Fruit fly (Drosophila melanogaster) whole organism, embryonic: Measurements from ENCODE around the gene CG10513.

Source experiments
- ATbp ChIP-seq: fragments of 200-800 bp; sonication (Bioruptor generic); optimal IDR thresholded peaks from 2 replicates; lab custom pipeline; 2017; ENCODE audit warnings: missing biosample characterization, mild to moderate bottlenecking, missing genetic modification characterization, missing genetic modification reagents
- Ada2b ChIP-seq: fragments of 200-800 bp; sonication (Bioruptor generic); IDR thresholded peaks from 2 replicates; pipeline ENCODE4 v1.3.6; 2022; ENCODE audit warnings: missing biosample characterization, missing genetic modification characterization
- Aef1 ChIP-seq: fragments of 200-800 bp; sonication (Bioruptor generic); IDR thresholded peaks from 3 replicates; pipeline ENCODE4 v1.3.6; 2022; ENCODE audit warnings: missing biosample characterization, missing genetic modification characterization
- Atf3 ChIP-seq: fragments of 200-800 bp; sonication (Bioruptor generic); optimal IDR thresholded peaks from 3 replicates; lab custom pipeline; 2016; ENCODE audit warnings: missing biosample characterization, missing genetic modification characterization
- CG10209 ChIP-seq: fragments of 200-800 bp; sonication (Bioruptor generic); optimal IDR thresholded peaks from 3 replicates; lab custom pipeline; 2017; ENCODE audit warnings: missing biosample characterization, mild to moderate bottlenecking, missing genetic modification characterization, missing genetic modification reagents
- CG10321 ChIP-seq: fragments of 200-800 bp; sonication (Bioruptor generic); IDR thresholded peaks from 2 replicates; pipeline ENCODE4 v1.3.6; 2022; ENCODE audit warnings: missing biosample characterization, missing genetic modification characterization
- CG13296 ChIP-seq: fragments of 200-800 bp; sonication (Bioruptor generic); optimal IDR thresholded peaks from 3 replicates; lab custom pipeline; 2018; ENCODE audit warnings: missing biosample characterization, mild to moderate bottlenecking, missing genetic modification characterization
- CG13775 ChIP-seq: fragments of 200-800 bp; sonication (Bioruptor generic); optimal IDR thresholded peaks from 3 replicates; lab custom pipeline; 2017; ENCODE audit warnings: missing biosample characterization, mild to moderate bottlenecking, missing genetic modification characterization
- CG14441 ChIP-seq: fragments of 200-800 bp; sonication (Bioruptor generic); IDR thresholded peaks from 2 replicates; pipeline ENCODE4 v1.3.6; 2022; ENCODE audit warnings: missing biosample characterization, missing genetic modification characterization
- CG1603 ChIP-seq: fragments of 200-800 bp; sonication (Bioruptor generic); optimal IDR thresholded peaks from 2 replicates; lab custom pipeline; 2019; ENCODE audit warnings: missing biosample characterization, mild to moderate bottlenecking, missing genetic modification characterization, moderate library complexity
- CG16779 ChIP-seq: fragments of 200-800 bp; sonication (Bioruptor generic); IDR thresholded peaks from 2 replicates; pipeline ENCODE4 v1.3.6; 2022; ENCODE audit warnings: missing biosample characterization, missing genetic modification characterization
- CG17328 ChIP-seq: fragments of 200-800 bp; sonication (Bioruptor generic); IDR thresholded peaks from 2 replicates; pipeline ENCODE4 v1.3.6; 2022; ENCODE audit warnings: missing biosample characterization, missing genetic modification characterization
- CG17385 ChIP-seq: fragments of 200-800 bp; sonication (Bioruptor generic); optimal IDR thresholded peaks from 3 replicates; lab custom pipeline; 2018; ENCODE audit warnings: missing biosample characterization, mild to moderate bottlenecking, missing genetic modification characterization
- CG18764 ChIP-seq: fragments of 200-800 bp; sonication (Bioruptor generic); optimal IDR thresholded peaks from 3 replicates; lab custom pipeline; 2016; ENCODE audit warnings: missing biosample characterization, missing genetic modification characterization
- CG2129 ChIP-seq: fragments of 200-800 bp; sonication (Bioruptor generic); IDR thresholded peaks from 2 replicates; pipeline ENCODE4 v1.3.6; 2022; ENCODE audit warnings: missing biosample characterization, missing genetic modification characterization; ENCODE audit not compliant: partially characterized antibody
- CG30020 ChIP-seq: fragments of 200-800 bp; optimal IDR thresholded peaks from 2 replicates; lab custom pipeline; 2019; ENCODE audit warnings: missing biosample characterization, mild to moderate bottlenecking, missing genetic modification characterization, moderate library complexity
- CG31224 ChIP-seq: fragments of 200-800 bp; sonication (Bioruptor generic); IDR thresholded peaks from 2 replicates; pipeline ENCODE4 v1.3.6; 2022; ENCODE audit warnings: missing biosample characterization, missing genetic modification characterization
- CG3163 ChIP-seq: fragments of 200-800 bp; sonication (Bioruptor generic); optimal IDR thresholded peaks from 3 replicates; lab custom pipeline; 2016; ENCODE audit warnings: missing biosample characterization, missing genetic modification characterization
- CG5953 ChIP-seq: fragments of 200-800 bp; sonication (Bioruptor generic); IDR thresholded peaks from 2 replicates; pipeline ENCODE4 v1.3.6; 2022; ENCODE audit warnings: missing biosample characterization, missing genetic modification characterization
- CG7556 ChIP-seq: fragments of 200-800 bp; sonication (Bioruptor generic); optimal IDR thresholded peaks from 2 replicates; lab custom pipeline; 2017; ENCODE audit warnings: missing biosample characterization, mild to moderate bottlenecking, missing genetic modification characterization
- CG7745 ChIP-seq: fragments of 200-800 bp; sonication (Bioruptor generic); optimal IDR thresholded peaks from 2 replicates; lab custom pipeline; 2018; ENCODE audit warnings: missing biosample characterization, mild to moderate bottlenecking, missing genetic modification characterization, moderate library complexity
- CG9797 ChIP-seq: fragments of 200-800 bp; sonication (Bioruptor generic); optimal IDR thresholded peaks from 3 replicates; lab custom pipeline; 2018; ENCODE audit warnings: missing biosample characterization, mild to moderate bottlenecking, missing genetic modification characterization
- CTCF ChIP-seq: fragments of 200-800 bp; sonication (Bioruptor generic); optimal IDR thresholded peaks from 2 replicates; lab custom pipeline; 2017; ENCODE audit warnings: missing biosample characterization, mild to moderate bottlenecking, missing genetic modification characterization, moderate library complexity
- Camta ChIP-seq: fragments of 200-800 bp; sonication (Bioruptor generic); optimal IDR thresholded peaks from 2 replicates; lab custom pipeline; 2016; ENCODE audit warnings: missing biosample characterization, missing genetic modification characterization
- CkIIα-i1 ChIP-seq: fragments of 200-800 bp; sonication (Bioruptor generic); IDR thresholded peaks from 2 replicates; pipeline ENCODE4 v1.3.6; 2022; ENCODE audit warnings: missing biosample characterization, missing genetic modification characterization
- CrebB ChIP-seq: fragments of 200-800 bp; sonication (Bioruptor generic); optimal IDR thresholded peaks from 3 replicates; lab custom pipeline; 2018; ENCODE audit warnings: missing biosample characterization, mild to moderate bottlenecking, missing genetic modification characterization
- D ChIP-seq, 2 experiments: fragments of 200-800 bp in 1 of 2; fragments of >200 bp in 1 of 2; sonication (Bioruptor generic) in 1 of 2; optimal IDR thresholded peaks; 2 replicates in 1 of 2; 3 replicates in 1 of 2; lab custom pipeline; 2017; ENCODE audit warnings: mild to moderate bottlenecking in 1 of 2, missing biosample characterization in 1 of 2, missing genetic modification characterization in 1 of 2, missing genetic modification reagents in 1 of 2
- Doc3 ChIP-seq: fragments of 200-800 bp; sonication (Bioruptor generic); IDR thresholded peaks from 3 replicates; pipeline ENCODE4 v1.3.6; 2022; ENCODE audit warnings: missing biosample characterization, missing genetic modification characterization; ENCODE audit not compliant: partially characterized antibody
- Eip74EF ChIP-seq, 2 experiments: fragments of 200-800 bp in 1 of 2; fragments of >200 bp in 1 of 2; sonication (Bioruptor generic) in 1 of 2; optimal IDR thresholded peaks; 2 replicates each; lab custom pipeline; 2017 to 2019; ENCODE audit warnings: missing biosample characterization in 2 of 2, missing genetic modification characterization in 2 of 2, mild to moderate bottlenecking in 1 of 2, moderate library complexity in 1 of 2
- Ets65A ChIP-seq: fragments of 200-800 bp; sonication (Bioruptor generic); peaks from one replicate; lab custom pipeline; 2016; ENCODE audit warnings: missing biosample characterization, missing genetic modification characterization
- HLH4C ChIP-seq: fragments of 200-800 bp; sonication (Bioruptor generic); IDR thresholded peaks from 3 replicates; pipeline ENCODE4 v1.3.6; 2022; ENCODE audit warnings: missing biosample characterization, missing genetic modification characterization; ENCODE audit not compliant: partially characterized antibody
- HLHmδ ChIP-seq: fragments of 200-800 bp; sonication (Bioruptor generic); optimal IDR thresholded peaks from 2 replicates; lab custom pipeline; 2018; ENCODE audit warnings: missing biosample characterization, mild to moderate bottlenecking, missing genetic modification characterization, moderate library complexity
- HmgD ChIP-seq: fragments of 200-800 bp; sonication (Bioruptor generic); optimal IDR thresholded peaks from 3 replicates; lab custom pipeline; 2016; ENCODE audit warnings: missing biosample characterization, missing genetic modification characterization
- Hmx ChIP-seq: fragments of 200-800 bp; sonication (Bioruptor generic); optimal IDR thresholded peaks from 2 replicates; lab custom pipeline; 2016; ENCODE audit warnings: missing biosample characterization, missing genetic modification characterization
- NFAT ChIP-seq: fragments of 200-800 bp; sonication (Bioruptor generic); IDR thresholded peaks from 2 replicates; pipeline ENCODE4 v1.3.6; 2022; ENCODE audit warnings: missing biosample characterization, missing genetic modification characterization
- Ssrp ChIP-seq: fragments of 200-800 bp; sonication (Bioruptor generic); optimal IDR thresholded peaks from 2 replicates; lab custom pipeline; 2018; ENCODE audit warnings: missing biosample characterization, mild to moderate bottlenecking, missing genetic modification characterization, moderate library complexity
- Taf1 ChIP-seq: fragments of 200-800 bp; sonication (Bioruptor generic); IDR thresholded peaks from 2 replicates; pipeline ENCODE4 v1.3.6; 2022; ENCODE audit warnings: missing biosample characterization, missing genetic modification characterization
- Xbp1 ChIP-seq: fragments of 200-800 bp; sonication (Bioruptor generic); optimal IDR thresholded peaks from 3 replicates; lab custom pipeline; 2016; ENCODE audit warnings: missing biosample characterization, mild to moderate bottlenecking, missing genetic modification characterization
- al ChIP-seq: fragments of 200-800 bp; sonication (Bioruptor generic); IDR thresholded peaks from 2 replicates; pipeline ENCODE4 v1.3.6; 2022; ENCODE audit warnings: missing biosample characterization, missing genetic modification characterization
- br ChIP-seq: fragments of >200 bp; optimal IDR thresholded peaks from 2 replicates; lab custom pipeline; 2017
- cato ChIP-seq: fragments of 200-800 bp; sonication (Bioruptor generic); optimal IDR thresholded peaks from 2 replicates; lab custom pipeline; 2016; ENCODE audit warnings: missing biosample characterization, missing genetic modification characterization, borderline replicate concordance
- croc ChIP-seq: fragments of 200-800 bp; sonication (Bioruptor generic); conservative IDR thresholded peaks from 3 replicates; pipeline ENCODE4 v1.3.6; 2022; ENCODE audit warnings: missing biosample characterization, missing genetic modification characterization
- ewg ChIP-seq: fragments of 200-800 bp; sonication (Bioruptor generic); optimal IDR thresholded peaks from 3 replicates; lab custom pipeline; 2017; ENCODE audit warnings: mild to moderate bottlenecking, missing biosample characterization, missing genetic modification reagents, missing genetic modification characterization
- fd3F ChIP-seq: fragments of 200-800 bp; sonication (Bioruptor generic); optimal IDR thresholded peaks from 2 replicates; lab custom pipeline; 2018; ENCODE audit warnings: missing biosample characterization, mild to moderate bottlenecking, missing genetic modification characterization, moderate library complexity
- fd64A ChIP-seq: fragments of 200-800 bp; sonication (Bioruptor generic); optimal IDR thresholded peaks from 3 replicates; lab custom pipeline; 2018; ENCODE audit warnings: missing biosample characterization, mild to moderate bottlenecking, missing genetic modification characterization
- knrl ChIP-seq: fragments of 200-800 bp; sonication (Bioruptor generic); IDR thresholded peaks from 3 replicates; pipeline ENCODE4 v1.3.6; 2022; ENCODE audit warnings: missing biosample characterization, missing genetic modification characterization; ENCODE audit not compliant: partially characterized antibody
- phol ChIP-seq: fragments of 200-800 bp; sonication (Bioruptor generic); optimal IDR thresholded peaks from 3 replicates; lab custom pipeline; 2018; ENCODE audit warnings: missing biosample characterization, mild to moderate bottlenecking, missing genetic modification characterization, moderate library complexity
- shn ChIP-seq: fragments of 200-800 bp; sonication (Bioruptor generic); optimal IDR thresholded peaks from 3 replicates; lab custom pipeline; 2016; ENCODE audit warnings: missing biosample characterization, missing genetic modification characterization
- ssp ChIP-seq: fragments of 200-800 bp; sonication (Bioruptor generic); IDR thresholded peaks from 2 replicates; pipeline ENCODE4 v1.3.6; 2022; ENCODE audit warnings: missing biosample characterization, missing genetic modification characterization
- trh ChIP-seq: fragments of 200-800 bp; sonication (Bioruptor generic); optimal IDR thresholded peaks from 2 replicates; lab custom pipeline; 2016; ENCODE audit warnings: missing biosample characterization, missing genetic modification characterization
- vnd ChIP-seq: fragments of 200-800 bp; sonication (Bioruptor generic); IDR thresholded peaks from 3 replicates; pipeline ENCODE4 v1.3.6; 2022; ENCODE audit warnings: missing biosample characterization, missing genetic modification characterization; ENCODE audit not compliant: partially characterized antibody

The CG10513 gene

dm6 chr3R:25262322-25262761 lies 14.7 kb downstream of the CG10513 start, which contains the start of the genes Kdsr and CG11858 (continued):
- TF ChIP-seq Doc3 (GFP tag; lab: Robert Waterston, UW) (no peak), trh (GFP tag; lab: Kevin White, UChicago) (no peak), Hmx (GFP tag; lab: Kevin White, UChicago) (no peak), Taf1 (peak; percentile 52), croc (peak; percentile 39; the same call in 1 of the 3 replicates), CG3163 (peak; percentile 19), CG2129 (no peak), br (lab: Kevin White, UChicago) (no peak), CG13775 (GFP tag; lab: Kevin White, UChicago) (peak; percentile 73), fd3F (GFP tag; lab: Kevin White, UChicago) (peak; percentile 47), Xbp1 (GFP tag; lab: Kevin White, UChicago) (peak; percentile 75), CG5953 (GFP tag; lab: Robert Waterston, UW) (peak; percentile 35; the same call in 1 of the 2 replicates), CkIIα-i1 (GFP tag; lab: Robert Waterston, UW) (no peak), CG7745 (tag; lab: Kevin White, UChicago) (no peak), Eip74EF (GFP tag; optimal IDR thresholded peaks at IDR 0.05; lab: Kevin White, UChicago) (no peak), ewg (GFP tag; lab: Kevin White, UChicago) (no peak), CG16779 (GFP tag; lab: Robert Waterston, UW) (no peak), CG9797 (peak; percentile 76), CG31224 (GFP tag; lab: Robert Waterston, UW) (peak; percentile 42; the same call in 1 of the 2 replicates), CG1603 (tag; lab: Kevin White, UChicago) (peak; percentile 57), CG10209 (GFP tag; lab: Kevin White, UChicago) (peak; percentile 38), shn (peak; percentile 59), CG7556 (no peak), NFAT (GFP tag; lab: Robert Waterston, UW) (peak; percentile 39; the same call in 1 of the 2 replicates), HmgD (GFP tag; lab: Kevin White, UChicago) (no peak), Ada2b (peak; percentile 57; the same call in 1 of the 2 replicates), Ssrp (peak; percentile 57), Camta (GFP tag; lab: Kevin White, UChicago) (peak; percentile 16), HLHmδ (peak; percentile 8), fd64A (GFP tag; lab: Kevin White, UChicago) (no peak), CG17385 (GFP tag; lab: Kevin White, UChicago) (peak; percentile 29), CrebB (tag; lab: Kevin White, UChicago) (peak; percentile 44), knrl (GFP tag; lab: Robert Waterston, UW) (no peak), HLH4C (GFP tag; lab: Robert Waterston, UW) (no peak), ATbp (GFP tag; lab: Kevin White, UChicago) (no peak), Aef1 (peak; percentile 53), CG13296 (GFP tag; lab: Kevin White, UChicago) (peak; percentile 56), CG17328 (GFP tag; lab: Robert Waterston, UW) (peak; percentile 65), cato (no peak), Ets65A (peak; percentile 94), CG10321 (GFP tag; lab: Robert Waterston, UW) (no peak), CTCF (no peak), vnd (GFP tag; lab: Robert Waterston, UW) (0 out of 3 replicates have a peak, but pooled peaks have one; percentile 23), CG14441 (GFP tag; lab: Robert Waterston, UW) (peak; percentile 72), CG18764 (GFP tag; lab: Kevin White, UChicago) (peak; percentile 27), CG30020 (tag; lab: Kevin White, UChicago) (peak; percentile 46), ssp (peak; percentile 72), Atf3 (GFP tag; lab: Kevin White, UChicago) (peak; percentile 53), phol (peak; percentile 75), D (optimal IDR thresholded peaks at IDR 0.05; lab: Kevin White, UChicago) (no peak), D (GFP tag; optimal IDR thresholded peaks at IDR 0.05; lab: Kevin White, UChicago) (no peak), al (peak; percentile 61)
